Comparison of ENCODE assay signal across 7 worm cellular contexts in the genomic region with DNA sequence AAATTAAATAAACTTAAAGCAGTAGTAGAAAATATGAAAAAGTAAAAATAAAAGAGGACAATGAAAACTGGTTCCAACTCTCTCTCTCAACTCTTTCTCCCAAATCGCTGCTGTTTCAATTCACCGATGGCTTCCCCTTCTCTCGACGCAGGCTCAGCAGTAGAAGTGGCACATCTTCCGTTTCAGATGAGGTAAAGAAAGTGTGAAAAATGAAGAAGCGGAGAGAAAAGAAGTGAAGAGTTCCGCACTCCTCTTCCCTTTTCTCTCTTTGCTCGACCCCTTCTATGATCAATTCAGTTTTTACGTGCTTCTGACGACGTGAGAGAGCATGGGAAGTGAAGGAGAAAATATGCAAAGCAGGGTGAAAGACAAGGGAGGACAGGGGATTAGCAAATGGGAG.
A peak's percentile ranks its signal among the peaks of the same experiment; 100 is the strongest.
TF ChIP-seq lines count a peak whose summit lies in the region.

No protein-coding gene starts in this region.

TF ChIP-seq in whole organism, L1 larva, 84 proteins besides CTCF, POLR2A, EP300 and RAD21 (continues in another document):
- TF ChIP-seq skn-1 (tag; optimal IDR thresholded peaks at IDR 0.05; lab: Kevin White, UChicago) (no peak), mab-9 (GFP tag; IDR thresholded peaks at IDR 0.05; lab: Robert Waterston, UW) (no peak), fkh-8 (tag; optimal IDR thresholded peaks at IDR 0.05; lab: Kevin White, UChicago) (peak; percentile 35), ceh-82 (tag; optimal IDR thresholded peaks at IDR 0.05; lab: Kevin White, UChicago) (peak in 1 of 3 experiments; percentile 10), nhr-47 (tag; optimal IDR thresholded peaks at IDR 0.05; lab: Kevin White, UChicago) (peak; percentile 31), isw-1 (GFP tag; IDR thresholded peaks at IDR 0.05; lab: Robert Waterston, UW) (peak; percentile 13; the same call in 1 of the 2 replicates), egl-13 (tag; optimal IDR thresholded peaks at IDR 0.05; lab: Kevin White, UChicago) (peak; percentile 17), fkh-10 (GFP tag; optimal IDR thresholded peaks at IDR 0.05; lab: Kevin White, UChicago) (peak; percentile 67), efl-1 (optimal IDR thresholded peaks at IDR 0.05; lab: Kevin White, UChicago) (no peak), efl-1 (GFP tag; optimal IDR thresholded peaks at IDR 0.05 in 1 of 2; lab: Kevin White, UChicago) (peak in 1 of 2 experiments; percentile 72), nhr-77 (tag; optimal IDR thresholded peaks at IDR 0.05; lab: Kevin White, UChicago) (no peak), efl-3 (GFP tag; optimal IDR thresholded peaks at IDR 0.05; lab: Kevin White, UChicago) (no peak)

TF ChIP-seq in whole organism, L2 larva, 48 proteins besides CTCF, POLR2A, EP300 and RAD21 (continues in another document):
- TF ChIP-seq nhr-25 (tag; optimal IDR thresholded peaks at IDR 0.05; lab: Kevin White, UChicago) = no peak
- TF ChIP-seq fos-1 (tag; optimal IDR thresholded peaks at IDR 0.05; lab: Kevin White, UChicago) = peak; percentile 5
- TF ChIP-seq C34F6.9 (tag; optimal IDR thresholded peaks at IDR 0.05; lab: Kevin White, UChicago) = peak; percentile 52
- TF ChIP-seq unc-55 (GFP tag; optimal IDR thresholded peaks at IDR 0.05; lab: Kevin White, UChicago) = peak; percentile 58
- no peak for TF ChIP-seq mbf-1 (tag; optimal IDR thresholded peaks at IDR 0.05; lab: Kevin White, UChicago)
- no peak for TF ChIP-seq F13H6.1 (tag; optimal IDR thresholded peaks at IDR 0.05; lab: Kevin White, UChicago)
- TF ChIP-seq lsy-2 (tag; optimal IDR thresholded peaks at IDR 0.05; lab: Kevin White, UChicago) = peak in 1 of 2 experiments; percentile 17
- no peak for TF ChIP-seq mab-5 (tag; optimal IDR thresholded peaks at IDR 0.05; lab: Kevin White, UChicago)
- no peak for TF ChIP-seq nhr-77 (tag; optimal IDR thresholded peaks at IDR 0.05; lab: Kevin White, UChicago)
- TF ChIP-seq zag-1 (tag; optimal IDR thresholded peaks at IDR 0.05; lab: Kevin White, UChicago) = peak; percentile 23
- TF ChIP-seq ceh-82 (tag; optimal IDR thresholded peaks at IDR 0.05; lab: Kevin White, UChicago) = no peak
- TF ChIP-seq nhr-129 (tag; optimal IDR thresholded peaks at IDR 0.05; lab: Kevin White, UChicago) = peak; percentile 39
- TF ChIP-seq skn-1 (tag; optimal IDR thresholded peaks at IDR 0.05; lab: Kevin White, UChicago) = no peak

TF ChIP-seq in whole organism, L3 larva, 47 proteins besides CTCF, POLR2A, EP300 and RAD21:
- TF ChIP-seq ama-1 (optimal IDR thresholded peaks at IDR 0.05; lab: Kevin White, UChicago) = no peak
- TF ChIP-seq fkh-10 (GFP tag; optimal IDR thresholded peaks at IDR 0.05; lab: Kevin White, UChicago) = peak; percentile 72
- no peak for TF ChIP-seq ceh-28 (tag; optimal IDR thresholded peaks at IDR 0.05; lab: Kevin White, UChicago)
- TF ChIP-seq nhr-67 (tag; optimal IDR thresholded peaks at IDR 0.05; lab: Kevin White, UChicago) = no peak
- TF ChIP-seq nhr-76 (tag; optimal IDR thresholded peaks at IDR 0.05; lab: Kevin White, UChicago) = no peak
- TF ChIP-seq snpc-4 (tag; optimal IDR thresholded peaks at IDR 0.05; lab: Kevin White, UChicago) = no peak
- TF ChIP-seq nhr-12 (tag; optimal IDR thresholded peaks at IDR 0.05; lab: Kevin White, UChicago) = no peak
- peak; percentile 1 for TF ChIP-seq lin-39 (tag; optimal IDR thresholded peaks at IDR 0.05; lab: Kevin White, UChicago)
- peak; percentile 46 for TF ChIP-seq nfya-1 (tag; optimal IDR thresholded peaks at IDR 0.05; lab: Kevin White, UChicago; ENCODE audit: insufficient read depth)

TF ChIP-seq in whole organism, L4 larva, 104 proteins besides CTCF, POLR2A, EP300 and RAD21:
- TF ChIP-seq aha-1 (tag; lab: Kevin White, UChicago) (no peak), ctbp-1 (GFP tag; IDR thresholded peaks at IDR 0.05; lab: Robert Waterston, UW) (0 out of 2 replicates have a peak, but pooled peaks have one; percentile 37), pha-4 (GFP tag; IDR thresholded peaks at IDR 0.05; lab: Robert Waterston, UW) (no peak), pha-4 (tag; optimal IDR thresholded peaks at IDR 0.05; lab: Kevin White, UChicago) (no peak), hmg-1.1 (GFP tag; IDR thresholded peaks at IDR 0.05; lab: Robert Waterston, UW) (0 out of 2 replicates have a peak, but pooled peaks have one; percentile 26), fkh-10 (GFP tag; optimal IDR thresholded peaks at IDR 0.05; lab: Kevin White, UChicago) (peak; percentile 87), rbr-2 (tag; optimal IDR thresholded peaks at IDR 0.05; lab: Kevin White, UChicago) (peak; percentile 25), lsy-2 (tag; optimal IDR thresholded peaks at IDR 0.05; lab: Kevin White, UChicago) (peak in 1 of 2 experiments; percentile 30), unc-62 (GFP tag; optimal IDR thresholded peaks at IDR 0.05 in 1 of 2; lab: Kevin White, UChicago) (peak in 1 of 2 experiments; percentile 91), unc-62 (tag; optimal IDR thresholded peaks at IDR 0.05; lab: Kevin White, UChicago) (no peak), set-16 (GFP tag; IDR thresholded peaks at IDR 0.05; lab: Robert Waterston, UW) (0 out of 2 replicates have a peak, but pooled peaks have one; percentile 6)

TF ChIP-seq in whole organism, late embryonic, 69 proteins besides CTCF, POLR2A, EP300 and RAD21:
- no peak for TF ChIP-seq unc-55 (GFP tag; optimal IDR thresholded peaks at IDR 0.05; lab: Kevin White, UChicago)
- no peak for TF ChIP-seq madf-2 (tag; optimal IDR thresholded peaks at IDR 0.05; lab: Kevin White, UChicago)
- no peak for TF ChIP-seq mec-3 (tag; optimal IDR thresholded peaks at IDR 0.05; lab: Kevin White, UChicago; ENCODE audit: borderline replicate concordance)
- no peak for TF ChIP-seq nhr-232 (tag; optimal IDR thresholded peaks at IDR 0.05; lab: Kevin White, UChicago)
- TF ChIP-seq tbx-2 (tag; optimal IDR thresholded peaks at IDR 0.05; lab: Kevin White, UChicago) = no peak
- TF ChIP-seq ceh-48 (tag; optimal IDR thresholded peaks at IDR 0.05; lab: Kevin White, UChicago) = no peak
- peak; percentile 30 for TF ChIP-seq ceh-31 (tag; optimal IDR thresholded peaks at IDR 0.05; lab: Kevin White, UChicago)
- no peak for TF ChIP-seq elt-4 (tag; optimal IDR thresholded peaks at IDR 0.05; lab: Kevin White, UChicago)
- TF ChIP-seq unc-42 (tag; optimal IDR thresholded peaks at IDR 0.05; lab: Kevin White, UChicago) = peak; percentile 62
- peak; percentile 28 for TF ChIP-seq nfya-1 (tag; optimal IDR thresholded peaks at IDR 0.05; lab: Kevin White, UChicago)

TF ChIP-seq in whole organism, mixed stage, embryonic, 35 proteins besides CTCF, POLR2A, EP300 and RAD21:
- TF ChIP-seq ces-1 (GFP tag; optimal IDR thresholded peaks at IDR 0.05; lab: Kevin White, UChicago) (peak; percentile 40), mep-1 (tag; optimal IDR thresholded peaks at IDR 0.05; lab: Kevin White, UChicago) (no peak)

TF ChIP-seq in whole organism, young adult, 124 proteins besides CTCF, POLR2A, EP300 and RAD21:
- TF ChIP-seq hsf-1 (GFP tag; IDR thresholded peaks at IDR 0.05; lab: Robert Waterston, UW) = 0 out of 2 replicates have a peak, but pooled peaks have one; percentile 31
- 0 out of 2 replicates have a peak, but pooled peaks have one; percentile 21 for TF ChIP-seq zfh-2 (GFP tag; conservative IDR thresholded peaks at IDR 0.05; lab: Robert Waterston, UW)
- no peak for TF ChIP-seq dox-1 (GFP tag; IDR thresholded peaks at IDR 0.05; lab: Robert Waterston, UW)
